Worm (Caenorhabditis elegans): ENCODE data around the gene str-165.

- TF ChIP-seq lin-13 (GFP tag; optimal IDR thresholded peaks at IDR 0.05): no peak
- TF ChIP-seq nhr-12 (tag; optimal IDR thresholded peaks at IDR 0.05): no peak
- no peak for TF ChIP-seq blmp-1 (tag; optimal IDR thresholded peaks at IDR 0.05; ENCODE audit: insufficient read depth)
These were observed at the start of gene str-165 for ce11 chrV:13830813-13831212.

Data from whole organism, L2 larva.